Fruit fly (Drosophila melanogaster) whole organism, embryonic: ENCODE results near the gene clumsy.

Source experiments
- Antp ChIP-seq: fragments of 200-800 bp; sonication (Bioruptor generic); optimal IDR thresholded peaks from 3 replicates; lab custom pipeline; 2016; ENCODE audit warnings: missing biosample characterization, missing genetic modification characterization
- Atf-2 ChIP-seq: fragments of 200-800 bp; sonication (Bioruptor generic); optimal IDR thresholded peaks from 2 replicates; lab custom pipeline; 2016; ENCODE audit warnings: missing biosample characterization, missing genetic modification characterization
- CG11560 ChIP-seq: fragments of 200-800 bp; sonication (Bioruptor generic); IDR thresholded peaks from 3 replicates; pipeline ENCODE4 v1.3.6; 2022; ENCODE audit warnings: missing biosample characterization, missing genetic modification characterization
- CG12236 ChIP-seq: fragments of 200-800 bp; sonication (Bioruptor generic); optimal IDR thresholded peaks from 2 replicates; lab custom pipeline; 2016; ENCODE audit warnings: missing biosample characterization, missing genetic modification characterization
- CG14441 ChIP-seq: fragments of 200-800 bp; sonication (Bioruptor generic); IDR thresholded peaks from 2 replicates; pipeline ENCODE4 v1.3.6; 2022; ENCODE audit warnings: missing biosample characterization, missing genetic modification characterization
- CG17385 ChIP-seq: fragments of 200-800 bp; sonication (Bioruptor generic); optimal IDR thresholded peaks from 3 replicates; lab custom pipeline; 2018; ENCODE audit warnings: missing biosample characterization, mild to moderate bottlenecking, missing genetic modification characterization
- CG18599 ChIP-seq: fragments of 200-800 bp; sonication (Bioruptor generic); optimal IDR thresholded peaks from 3 replicates; lab custom pipeline; 2017; ENCODE audit warnings: missing biosample characterization, missing genetic modification characterization, mild to moderate bottlenecking, moderate library complexity, missing genetic modification reagents
- CG2199 ChIP-seq: fragments of 200-800 bp; sonication (Bioruptor generic); IDR thresholded peaks from 3 replicates; pipeline ENCODE4 v1.3.6; 2022; ENCODE audit warnings: missing biosample characterization, missing genetic modification characterization
- CG31388 ChIP-seq: fragments of 200-800 bp; sonication (Bioruptor generic); optimal IDR thresholded peaks from 2 replicates; lab custom pipeline; 2016; ENCODE audit warnings: missing biosample characterization, missing genetic modification characterization
- CG33213 ChIP-seq: fragments of 200-800 bp; sonication (Bioruptor generic); optimal IDR thresholded peaks from 3 replicates; lab custom pipeline; 2016; ENCODE audit warnings: missing biosample characterization, missing genetic modification characterization
- CG34224 ChIP-seq: fragments of 200-800 bp; sonication (Bioruptor generic); IDR thresholded peaks from 3 replicates; pipeline ENCODE4 v1.3.6; 2022; ENCODE audit warnings: missing biosample characterization, missing genetic modification characterization; ENCODE audit not compliant: partially characterized antibody
- CG3838 ChIP-seq: fragments of 200-800 bp; sonication (Bioruptor generic); optimal IDR thresholded peaks from 3 replicates; lab custom pipeline; 2016; ENCODE audit warnings: missing biosample characterization, missing genetic modification characterization
- CG3847 ChIP-seq: fragments of 200-800 bp; sonication (Bioruptor generic); IDR thresholded peaks from 2 replicates; pipeline ENCODE4 v1.3.6; 2022; ENCODE audit warnings: missing biosample characterization, missing genetic modification characterization
- CG3995 ChIP-seq: fragments of 200-800 bp; sonication (Bioruptor generic); optimal IDR thresholded peaks from 3 replicates; lab custom pipeline; 2016; ENCODE audit warnings: missing biosample characterization, missing genetic modification characterization
- CG42726 ChIP-seq: fragments of 200-800 bp; sonication (Bioruptor generic); IDR thresholded peaks from 2 replicates; pipeline ENCODE4 v1.3.6; 2022; ENCODE audit warnings: missing biosample characterization, missing genetic modification characterization; ENCODE audit not compliant: partially characterized antibody
- CG4424 ChIP-seq: fragments of 200-800 bp; sonication (Bioruptor generic); optimal IDR thresholded peaks from 3 replicates; lab custom pipeline; 2016; ENCODE audit warnings: missing biosample characterization, missing genetic modification characterization
- CG7963 ChIP-seq: fragments of 200-800 bp; sonication (Bioruptor generic); IDR thresholded peaks from 3 replicates; pipeline ENCODE4 v1.3.6; 2022; ENCODE audit warnings: missing biosample characterization, missing genetic modification characterization; ENCODE audit not compliant: partially characterized antibody
- CG8290 ChIP-seq, 3 experiments: fragments of 200-800 bp; sonication (Bioruptor generic); optimal IDR thresholded peaks; 2 replicates each; lab custom pipeline; 2016 to 2019; ENCODE audit warnings: missing biosample characterization in 3 of 3, missing genetic modification characterization in 3 of 3, mild to moderate bottlenecking in 2 of 3, moderate library complexity in 1 of 3
- Dek ChIP-seq: fragments of 200-800 bp; sonication (Bioruptor generic); optimal IDR thresholded peaks from 3 replicates; lab custom pipeline; 2019; ENCODE audit warnings: missing biosample characterization, mild to moderate bottlenecking, missing genetic modification characterization, moderate library complexity
- HHEX ChIP-seq: fragments of 200-800 bp; sonication (Bioruptor generic); optimal IDR thresholded peaks from 3 replicates; lab custom pipeline; 2017; ENCODE audit warnings: missing biosample characterization, mild to moderate bottlenecking, missing genetic modification characterization, missing genetic modification reagents
- Hsf ChIP-seq: fragments of 200-800 bp; sonication (Bioruptor generic); optimal IDR thresholded peaks from 3 replicates; lab custom pipeline; 2016; ENCODE audit warnings: missing biosample characterization, missing genetic modification characterization
- Lim3 ChIP-seq: fragments of 200-800 bp; sonication (Bioruptor generic); IDR thresholded peaks from 2 replicates; pipeline ENCODE4 v1.3.6; 2022; ENCODE audit warnings: missing biosample characterization, missing genetic modification characterization
- Mrtf ChIP-seq: fragments of 200-800 bp; sonication (Bioruptor generic); IDR thresholded peaks from 3 replicates; pipeline ENCODE4 v1.3.6; 2022; ENCODE audit warnings: missing biosample characterization, missing genetic modification characterization
- NfI ChIP-seq: fragments of 200-800 bp; sonication (Bioruptor generic); optimal IDR thresholded peaks from 3 replicates; lab custom pipeline; 2018; ENCODE audit warnings: missing biosample characterization, mild to moderate bottlenecking, missing genetic modification characterization, moderate library complexity
- Opbp ChIP-seq: fragments of 200-800 bp; sonication (Bioruptor generic); IDR thresholded peaks from 3 replicates; pipeline ENCODE4 v1.3.6; 2022; ENCODE audit warnings: missing biosample characterization, missing genetic modification characterization; ENCODE audit not compliant: partially characterized antibody
- Rx ChIP-seq: fragments of 200-800 bp; sonication (Bioruptor generic); IDR thresholded peaks from 2 replicates; pipeline ENCODE4 v1.3.6; 2022; ENCODE audit warnings: missing biosample characterization, missing genetic modification characterization
- Six4 ChIP-seq: fragments of 200-800 bp; sonication (Bioruptor generic); optimal IDR thresholded peaks from 2 replicates; lab custom pipeline; 2016; ENCODE audit warnings: missing biosample characterization, missing genetic modification characterization
- Tbp ChIP-seq: fragments of >200 bp; optimal IDR thresholded peaks from 2 replicates; lab custom pipeline; 2018; ENCODE audit warnings: missing biosample characterization, missing genetic modification characterization
- Xbp1 ChIP-seq: fragments of 200-800 bp; sonication (Bioruptor generic); optimal IDR thresholded peaks from 3 replicates; lab custom pipeline; 2016; ENCODE audit warnings: missing biosample characterization, mild to moderate bottlenecking, missing genetic modification characterization
- ara ChIP-seq: fragments of 200-800 bp; sonication (Bioruptor generic); IDR thresholded peaks from 2 replicates; pipeline ENCODE4 v1.3.6; 2022; ENCODE audit warnings: missing biosample characterization, missing genetic modification characterization
- crc ChIP-seq: fragments of 200-800 bp; sonication (Bioruptor generic); optimal IDR thresholded peaks from 2 replicates; lab custom pipeline; 2016; ENCODE audit warnings: missing biosample characterization, missing genetic modification characterization
- dm ChIP-seq: fragments of 200-800 bp; sonication (Bioruptor generic); optimal IDR thresholded peaks from 3 replicates; lab custom pipeline; 2016; ENCODE audit warnings: missing biosample characterization, missing genetic modification characterization
- eve ChIP-seq, 2 experiments: fragments of >200 bp; optimal IDR thresholded peaks; 2 replicates each; lab custom pipeline; 2017; ENCODE audit warnings: missing biosample characterization in 2 of 2, missing genetic modification characterization in 2 of 2
- ewg ChIP-seq: fragments of 200-800 bp; sonication (Bioruptor generic); optimal IDR thresholded peaks from 3 replicates; lab custom pipeline; 2017; ENCODE audit warnings: mild to moderate bottlenecking, missing biosample characterization, missing genetic modification reagents, missing genetic modification characterization
- fd102C ChIP-seq: fragments of 200-800 bp; sonication (Bioruptor generic); optimal IDR thresholded peaks from 2 replicates; lab custom pipeline; 2018; ENCODE audit warnings: missing biosample characterization, mild to moderate bottlenecking, missing genetic modification characterization, moderate library complexity
- gfzf ChIP-seq: fragments of 200-800 bp; sonication (Bioruptor generic); optimal IDR thresholded peaks from 2 replicates; lab custom pipeline; 2016; ENCODE audit warnings: missing biosample characterization, mild to moderate bottlenecking, missing genetic modification characterization, moderate library complexity
- her ChIP-seq: fragments of 200-800 bp; sonication (Bioruptor generic); optimal IDR thresholded peaks from 2 replicates; lab custom pipeline; 2016; ENCODE audit warnings: missing biosample characterization, missing genetic modification characterization
- inv ChIP-seq: fragments of 200-800 bp; sonication (Bioruptor generic); IDR thresholded peaks from 2 replicates; pipeline ENCODE4 v1.3.6; 2022; ENCODE audit warnings: missing biosample characterization, missing genetic modification characterization; ENCODE audit not compliant: partially characterized antibody
- oc ChIP-seq: fragments of 200-800 bp; sonication (Bioruptor generic); optimal IDR thresholded peaks from 2 replicates; lab custom pipeline; 2018; ENCODE audit warnings: missing biosample characterization, mild to moderate bottlenecking, missing genetic modification characterization, moderate library complexity
- pfk ChIP-seq: fragments of 200-800 bp; sonication (Bioruptor generic); optimal IDR thresholded peaks from 2 replicates; lab custom pipeline; 2018; ENCODE audit warnings: missing biosample characterization, mild to moderate bottlenecking, missing genetic modification characterization, moderate library complexity
- prd ChIP-seq, 3 experiments: fragments of >200 bp in 2 of 3; fragments of 200-800 bp in 1 of 3; sonication (Bioruptor generic) in 1 of 3; optimal IDR thresholded peaks in 2 of 3; IDR thresholded peaks in 1 of 3; 2 replicates in 2 of 3; 3 replicates in 1 of 3; pipeline versions ENCODE4 v1.3.6 to Lab custom; 2017 to 2022; ENCODE audit warnings: missing biosample characterization in 1 of 3, missing genetic modification characterization in 1 of 3
- pros ChIP-seq: fragments of 200-800 bp; sonication (Bioruptor generic); optimal IDR thresholded peaks from 3 replicates; lab custom pipeline; 2019; ENCODE audit warnings: missing biosample characterization, mild to moderate bottlenecking, missing genetic modification characterization, moderate library complexity
- seq ChIP-seq: fragments of 200-800 bp; sonication (Bioruptor generic); IDR thresholded peaks from 2 replicates; pipeline ENCODE4 v1.3.6; 2022; ENCODE audit warnings: missing biosample characterization, missing genetic modification characterization
- slou ChIP-seq: fragments of 200-800 bp; sonication (Bioruptor generic); optimal IDR thresholded peaks from 3 replicates; lab custom pipeline; 2016; ENCODE audit warnings: missing biosample characterization, missing genetic modification characterization
- sna ChIP-seq: fragments of 200-800 bp; sonication (Bioruptor generic); IDR thresholded peaks from 2 replicates; pipeline ENCODE4 v1.3.6; 2022; ENCODE audit warnings: missing biosample characterization, missing genetic modification characterization; ENCODE audit not compliant: partially characterized antibody
- sqz ChIP-seq: fragments of 200-800 bp; sonication (Bioruptor generic); optimal IDR thresholded peaks from 3 replicates; lab custom pipeline; 2018; ENCODE audit warnings: missing biosample characterization, mild to moderate bottlenecking, missing genetic modification characterization
- ssp ChIP-seq: fragments of 200-800 bp; sonication (Bioruptor generic); IDR thresholded peaks from 2 replicates; pipeline ENCODE4 v1.3.6; 2022; ENCODE audit warnings: missing biosample characterization, missing genetic modification characterization
- ttk ChIP-seq: fragments of 200-800 bp; sonication (Bioruptor generic); IDR thresholded peaks from 2 replicates; pipeline ENCODE4 v2.1.2; 2022; ENCODE audit warnings: missing biosample characterization, missing genetic modification characterization
- vfl ChIP-seq: fragments of 200-800 bp; sonication (Bioruptor generic); optimal IDR thresholded peaks from 2 replicates; lab custom pipeline; 2016; ENCODE audit warnings: missing biosample characterization, missing genetic modification characterization

Gene clumsy

DNA sequence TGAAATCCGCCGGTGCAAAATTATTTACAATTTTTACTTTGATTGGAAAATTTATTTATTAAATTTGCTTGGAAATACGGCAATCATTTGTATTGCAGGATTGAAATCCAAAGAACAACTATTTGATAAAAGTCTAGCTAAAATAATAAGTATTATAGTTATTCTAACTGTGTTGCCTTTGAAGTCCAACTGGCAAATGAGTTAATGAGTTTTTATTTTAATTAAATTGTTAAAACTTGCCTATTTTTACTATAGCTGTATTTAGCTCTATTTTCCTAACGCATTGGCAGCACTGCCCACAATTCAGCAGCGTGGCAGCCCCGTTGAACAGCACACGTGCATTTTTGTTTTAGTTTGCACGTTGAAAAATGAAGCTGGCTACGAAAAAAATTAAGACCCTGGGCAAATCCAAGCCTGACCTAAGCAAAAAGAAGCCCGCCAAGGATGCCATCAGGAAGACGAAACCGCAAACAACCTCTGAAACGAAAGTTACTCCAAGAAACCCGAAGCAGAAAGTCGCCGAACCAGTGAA, 42.9 kb upstream of the clumsy start, which contains the start of gene Noc2 (continued):
- TF ChIP-seq vfl (GFP tag; lab: Kevin White, UChicago) (no peak), CG42726 (no peak), Mrtf (GFP tag; lab: Robert Waterston, UW) (peak; percentile 42; the same call in 2 of the 3 replicates), ewg (GFP tag; lab: Kevin White, UChicago) (peak; percentile 21), Xbp1 (GFP tag; lab: Kevin White, UChicago) (peak; percentile 63), HHEX (GFP tag; lab: Kevin White, UChicago) (peak; percentile 49), CG2199 (GFP tag; lab: Robert Waterston, UW) (no peak), dm (GFP tag; lab: Kevin White, UChicago) (peak; percentile 96), Tbp (GFP tag; lab: Kevin White, UChicago) (no peak), CG33213 (peak; percentile 45), pfk (GFP tag; lab: Kevin White, UChicago) (no peak), inv (GFP tag; lab: Robert Waterston, UW) (no peak), Atf-2 (GFP tag; lab: Kevin White, UChicago) (no peak), Six4 (GFP tag; lab: Kevin White, UChicago) (no peak), Opbp (no peak), Antp (peak; percentile 37), CG17385 (GFP tag; lab: Kevin White, UChicago) (peak; percentile 25), CG14441 (peak; percentile 62), sqz (GFP tag; lab: Kevin White, UChicago) (no peak), pros (GFP tag; lab: Kevin White, UChicago) (no peak), CG18599 (GFP tag; lab: Kevin White, UChicago) (peak; percentile 54), slou (GFP tag; lab: Kevin White, UChicago) (peak; percentile 31), CG3847 (GFP tag; lab: Robert Waterston, UW) (peak; percentile 54), CG31388 (peak; percentile 8), her (GFP tag; lab: Kevin White, UChicago) (no peak), gfzf (no peak), CG12236 (GFP tag; lab: Kevin White, UChicago) (no peak), oc (no peak), CG3995 (no peak), sna (GFP tag; lab: Robert Waterston, UW) (no peak), NfI (GFP tag; lab: Kevin White, UChicago) (peak; percentile 47), ara (GFP tag; lab: Robert Waterston, UW) (no peak), CG7963 (GFP tag; lab: Robert Waterston, UW) (peak; percentile 14; the same call in 1 of the 3 replicates), Lim3 (GFP tag; lab: Robert Waterston, UW) (no peak), eve (GFP tag; optimal IDR thresholded peaks at IDR 0.05; lab: Kevin White, UChicago) (no peak), CG11560 (tag; lab: Robert Waterston, UW) (no peak), fd102C (no peak), Hsf (GFP tag; lab: Kevin White, UChicago) (peak; percentile 43), CG4424 (GFP tag; lab: Kevin White, UChicago) (peak; percentile 56), Rx (peak; percentile 72), CG3838 (GFP tag; lab: Kevin White, UChicago) (no peak), prd (optimal IDR thresholded peaks at IDR 0.05; lab: Kevin White, UChicago) (no peak), prd (GFP tag; IDR thresholded peaks at IDR 0.05; lab: Robert Waterston, UW) (peak; percentile 72), ssp (GFP tag; lab: Robert Waterston, UW) (peak; percentile 28; the same call in 1 of the 2 replicates), CG34224 (0 out of 3 replicates have a peak, but pooled peaks have one; percentile 2), ttk (GFP tag; lab: Robert Waterston, UW) (peak; percentile 16; the same call in 1 of the 2 replicates), crc (GFP tag; lab: Kevin White, UChicago) (no peak), CG8290 (GFP tag; optimal IDR thresholded peaks at IDR 0.05; lab: Kevin White, UChicago) (no peak), CG8290 (tag; optimal IDR thresholded peaks at IDR 0.05; lab: Kevin White, UChicago) (peak in 1 of 2 experiments; percentile 46), seq (GFP tag; lab: Robert Waterston, UW) (no peak), Dek (no peak)
